Worm (Caenorhabditis elegans) whole organism, young adult: ENCODE measurements around the gene F22B7.9.

Experiments
- B0019.2 ChIP-seq: fragments of 200-800 bp; sonication (Bioruptor generic); conservative IDR thresholded peaks from 2 replicates; pipeline ENCODE4 v1.3.6; 2022; ENCODE audit warnings: missing genetic modification reagents, missing genetic modification characterization, missing compliant biosample characterization
- B0261.1 ChIP-seq: sonication (generic microtip); optimal IDR thresholded peaks from 2 replicates; lab custom pipeline; 2016; ENCODE audit warnings: mild to moderate bottlenecking, missing genetic modification characterization, moderate library complexity, missing compliant biosample characterization
- C06A6.2 ChIP-seq: fragments of 200-800 bp; sonication (Bioruptor generic); conservative IDR thresholded peaks from 2 replicates; pipeline ENCODE4 v1.3.6; 2022; ENCODE audit warnings: missing genetic modification characterization, missing compliant biosample characterization
- D2030.7 ChIP-seq: fragments of 200-800 bp; sonication (Bioruptor generic); IDR thresholded peaks from 2 replicates; pipeline ENCODE4 v1.3.6; 2022; ENCODE audit warnings: missing genetic modification reagents, missing genetic modification characterization, missing compliant biosample characterization
- F10E7.11 ChIP-seq: sonication (generic microtip); optimal IDR thresholded peaks from 2 replicates; lab custom pipeline; 2017; ENCODE audit warnings: mild to moderate bottlenecking, missing genetic modification characterization, moderate library complexity, missing compliant biosample characterization
- F49E8.2 ChIP-seq: sonication (generic microtip); optimal IDR thresholded peaks from 3 replicates; lab custom pipeline; 2017; ENCODE audit warnings: missing genetic modification characterization, mild to moderate bottlenecking, missing compliant biosample characterization, antibody characterized with exemption, moderate library complexity; ENCODE audit not compliant: insufficient read depth
- F52B5.7 ChIP-seq: sonication (generic microtip); optimal IDR thresholded peaks from 2 replicates; lab custom pipeline; 2016; ENCODE audit warnings: mild to moderate bottlenecking, missing genetic modification characterization, missing compliant biosample characterization
- T07F8.4 ChIP-seq: sonication (generic microtip); optimal IDR thresholded peaks from 2 replicates; lab custom pipeline; 2016; ENCODE audit warnings: mild to moderate bottlenecking, missing genetic modification characterization, moderate library complexity, missing compliant biosample characterization
- Y53G8AR.9 ChIP-seq: fragments of 200-800 bp; sonication (Bioruptor generic); conservative IDR thresholded peaks from 2 replicates; pipeline ENCODE4 v1.3.6; 2022; ENCODE audit warnings: missing genetic modification reagents, missing genetic modification characterization, missing compliant biosample characterization
- akir-1 ChIP-seq: fragments of 200-800 bp; sonication (Bioruptor generic); optimal IDR thresholded peaks from 2 replicates; lab custom pipeline; 2018; ENCODE audit warnings: mild to moderate bottlenecking, missing genetic modification characterization, moderate library complexity, missing compliant biosample characterization
- athp-1 ChIP-seq: sonication (generic microtip); optimal IDR thresholded peaks from 2 replicates; lab custom pipeline; 2017; ENCODE audit warnings: mild to moderate bottlenecking, missing genetic modification characterization, missing compliant biosample characterization
- attf-3 ChIP-seq: fragments of 200-800 bp; sonication (Bioruptor generic); conservative IDR thresholded peaks from 2 replicates; pipeline ENCODE4 v1.3.6; 2022; ENCODE audit warnings: missing genetic modification reagents, missing genetic modification characterization, missing compliant biosample characterization
- attf-5 ChIP-seq: fragments of 200-800 bp; sonication (Bioruptor generic); optimal IDR thresholded peaks from 2 replicates; lab custom pipeline; 2018; ENCODE audit warnings: mild to moderate bottlenecking, missing genetic modification characterization, missing compliant biosample characterization
- attf-6 ChIP-seq: fragments of 200-800 bp; sonication (Bioruptor generic); IDR thresholded peaks from 2 replicates; pipeline ENCODE4 v1.3.6; 2022; ENCODE audit warnings: missing genetic modification reagents, missing genetic modification characterization, missing compliant biosample characterization
- cebp-2 ChIP-seq: fragments of 200-800 bp; sonication (Bioruptor generic); IDR thresholded peaks from 2 replicates; pipeline ENCODE4 v1.3.6; 2022; ENCODE audit warnings: missing genetic modification characterization, missing compliant biosample characterization
- ceh-100 ChIP-seq: fragments of 200-800 bp; sonication (Bioruptor generic); IDR thresholded peaks from 2 replicates; pipeline ENCODE4 v1.3.6; 2022; ENCODE audit warnings: missing genetic modification reagents, missing genetic modification characterization, missing compliant biosample characterization
- ceh-40 ChIP-seq: fragments of 200-800 bp; sonication (Bioruptor generic); IDR thresholded peaks from 2 replicates; pipeline ENCODE4 v1.3.6; 2022; ENCODE audit warnings: missing genetic modification characterization, missing compliant biosample characterization
- ceh-91 ChIP-seq: fragments of 200-800 bp; sonication (Bioruptor generic); IDR thresholded peaks from 2 replicates; pipeline ENCODE4 v1.3.6; 2022; ENCODE audit warnings: missing genetic modification reagents, missing genetic modification characterization, missing compliant biosample characterization
- dpl-1 ChIP-seq: fragments of 150-350 bp; optimal IDR thresholded peaks from 2 replicates; lab custom pipeline; 2014; ENCODE audit warnings: missing biosample characterization, missing genetic modification reagents, missing genetic modification characterization
- ets-4 ChIP-seq: fragments of 200-800 bp; sonication (Bioruptor generic); optimal IDR thresholded peaks from 2 replicates; lab custom pipeline; 2018; ENCODE audit warnings: mild to moderate bottlenecking, missing genetic modification characterization, missing compliant biosample characterization
- fkh-3 ChIP-seq: sonication (generic microtip); optimal IDR thresholded peaks from 2 replicates; lab custom pipeline; 2016; ENCODE audit warnings: mild to moderate bottlenecking, missing genetic modification characterization, missing compliant biosample characterization
- gei-17 ChIP-seq: fragments of 200-800 bp; sonication (Bioruptor generic); optimal IDR thresholded peaks from 2 replicates; lab custom pipeline; 2018; ENCODE audit warnings: mild to moderate bottlenecking, missing genetic modification characterization, missing compliant biosample characterization
- hrde-1 ChIP-seq: sonication (generic microtip); optimal IDR thresholded peaks from 2 replicates; lab custom pipeline; 2016; ENCODE audit warnings: missing genetic modification characterization, mild to moderate bottlenecking, missing compliant biosample characterization, moderate library complexity, missing genotype, missing genetic modification reagents, borderline replicate concordance
- lag-1 ChIP-seq: fragments of 200-800 bp; sonication (Bioruptor generic); IDR thresholded peaks from 2 replicates; pipeline ENCODE4 v1.3.6; 2022; ENCODE audit warnings: missing genetic modification reagents, missing genetic modification characterization, missing compliant biosample characterization
- lin-54 ChIP-seq: fragments of 200-800 bp; sonication (Bioruptor generic); optimal IDR thresholded peaks from 2 replicates; lab custom pipeline; 2018; ENCODE audit warnings: mild to moderate bottlenecking, missing genetic modification characterization, missing compliant biosample characterization
- lsl-1 ChIP-seq: fragments of 200-800 bp; sonication (Bioruptor generic); optimal IDR thresholded peaks from 2 replicates; lab custom pipeline; 2018; ENCODE audit warnings: mild to moderate bottlenecking, missing genetic modification characterization, moderate library complexity, missing compliant biosample characterization
- madf-6 ChIP-seq: fragments of 200-800 bp; sonication (Bioruptor generic); IDR thresholded peaks from 2 replicates; pipeline ENCODE4 v1.3.6; 2022; ENCODE audit warnings: missing genetic modification reagents, missing genetic modification characterization, missing compliant biosample characterization
- mcd-1 ChIP-seq: fragments of 200-800 bp; sonication (Bioruptor generic); IDR thresholded peaks from 2 replicates; pipeline ENCODE4 v1.3.6; 2022; ENCODE audit warnings: missing genetic modification reagents, missing genetic modification characterization, missing compliant biosample characterization
- mes-4 ChIP-seq: sonication (generic microtip); optimal IDR thresholded peaks from 2 replicates; lab custom pipeline; 2016; ENCODE audit warnings: missing genotype, missing genetic modification characterization, missing compliant biosample characterization
- mxl-1 ChIP-seq: sonication (generic microtip); optimal IDR thresholded peaks from 2 replicates; lab custom pipeline; 2016; ENCODE audit warnings: missing genetic modification characterization, missing compliant biosample characterization
- nhr-120 ChIP-seq: fragments of 200-800 bp; sonication (Bioruptor generic); IDR thresholded peaks from 2 replicates; pipeline ENCODE4 v1.3.6; 2022; ENCODE audit warnings: missing genetic modification characterization, missing compliant biosample characterization
- nhr-179 ChIP-seq: sonication (generic microtip); optimal IDR thresholded peaks from 2 replicates; lab custom pipeline; 2016; ENCODE audit warnings: mild to moderate bottlenecking, missing genetic modification characterization, missing compliant biosample characterization
- nhr-27 ChIP-seq: fragments of 200-800 bp; sonication (Bioruptor generic); optimal IDR thresholded peaks from 2 replicates; lab custom pipeline; 2018; ENCODE audit warnings: mild to moderate bottlenecking, missing genetic modification characterization, moderate library complexity, missing compliant biosample characterization
- nhr-80 ChIP-seq: sonication (generic microtip); optimal IDR thresholded peaks from 2 replicates; lab custom pipeline; 2016; ENCODE audit warnings: missing genetic modification characterization, missing compliant biosample characterization
- nhr-90 ChIP-seq: sonication (generic microtip); optimal IDR thresholded peaks from 2 replicates; lab custom pipeline; 2016; ENCODE audit warnings: missing genotype, mild to moderate bottlenecking, missing genetic modification characterization, missing compliant biosample characterization
- pbrm-1 ChIP-seq: fragments of 200-800 bp; sonication (Bioruptor generic); IDR thresholded peaks from 2 replicates; pipeline ENCODE4 v1.3.6; 2022; ENCODE audit warnings: missing genetic modification reagents, missing genetic modification characterization, missing compliant biosample characterization
- rec-8 ChIP-seq, 2 experiments: sonication (generic microtip); optimal IDR thresholded peaks; 2 replicates each; lab custom pipeline; 2016; ENCODE audit warnings: mild to moderate bottlenecking in 2 of 2, missing genetic modification characterization in 2 of 2, missing genetic modification reagents in 2 of 2, missing genotype in 2 of 2, missing biosample characterization in 1 of 2, missing compliant biosample characterization in 1 of 2, moderate library complexity in 1 of 2
- rpc-1 ChIP-seq, 2 experiments: fragments of 150-350 bp in 1 of 2; sonication (generic microtip) in 1 of 2; optimal IDR thresholded peaks; 2 replicates each; lab custom pipeline; 2014 to 2018; ENCODE audit warnings: missing biosample characterization in 1 of 2, missing genetic modification characterization in 1 of 2, missing genetic modification reagents in 1 of 2, missing genotype in 1 of 2
- somi-1 ChIP-seq: fragments of 200-800 bp; sonication (Bioruptor generic); optimal IDR thresholded peaks from 2 replicates; lab custom pipeline; 2018; ENCODE audit warnings: mild to moderate bottlenecking, missing genetic modification characterization, missing compliant biosample characterization
- tbx-9 ChIP-seq: sonication (generic microtip); optimal IDR thresholded peaks from 2 replicates; lab custom pipeline; 2016; ENCODE audit warnings: borderline replicate concordance, missing genetic modification characterization, inconsistent platforms, missing compliant biosample characterization
- tlf-1 ChIP-seq: fragments of 200-800 bp; sonication (Bioruptor generic); optimal IDR thresholded peaks from 2 replicates; lab custom pipeline; 2018; ENCODE audit warnings: mild to moderate bottlenecking, missing genetic modification characterization, missing compliant biosample characterization
- unc-62 ChIP-seq: fragments of 150-350 bp; optimal IDR thresholded peaks from 2 replicates; lab custom pipeline; 2014; ENCODE audit warnings: missing biosample characterization, missing genetic modification reagents, missing genetic modification characterization
- xnd-1 ChIP-seq: sonication (generic microtip); optimal IDR thresholded peaks from 2 replicates; lab custom pipeline; 2016; ENCODE audit warnings: missing genotype, missing genetic modification reagents, missing genetic modification characterization, missing compliant biosample characterization
- zfh-2 ChIP-seq: fragments of 200-800 bp; sonication (Bioruptor generic); conservative IDR thresholded peaks from 2 replicates; pipeline ENCODE4 v1.3.6; 2022; ENCODE audit warnings: missing genetic modification reagents, missing genetic modification characterization, missing compliant biosample characterization
- ztf-18 ChIP-seq: sonication (generic microtip); optimal IDR thresholded peaks from 2 replicates; lab custom pipeline; 2016; ENCODE audit warnings: missing genotype, mild to moderate bottlenecking, missing genetic modification characterization, missing compliant biosample characterization
- ztf-22 ChIP-seq: fragments of 200-800 bp; sonication (Bioruptor generic); optimal IDR thresholded peaks from 2 replicates; lab custom pipeline; 2018; ENCODE audit warnings: mild to moderate bottlenecking, missing genetic modification characterization, moderate library complexity, missing compliant biosample characterization
- ztf-28 ChIP-seq: fragments of 200-800 bp; sonication (Bioruptor generic); IDR thresholded peaks from 2 replicates; pipeline ENCODE4 v1.3.6; 2022; ENCODE audit warnings: missing genetic modification reagents, missing genetic modification characterization, missing compliant biosample characterization
- ztf-3 ChIP-seq: fragments of 200-800 bp; sonication (Bioruptor generic); optimal IDR thresholded peaks from 2 replicates; lab custom pipeline; 2018; ENCODE audit warnings: mild to moderate bottlenecking, missing genetic modification characterization, missing compliant biosample characterization

Gene F22B7.9

ce11 chrIII:8639188-8639795 is 14.4 kb downstream of the F22B7.9 start, which contains the start of gene fip-1 (continued):
- TF ChIP-seq unc-62 (GFP tag; lab: Kevin White, UChicago), result no peak
- peak; percentile 72 for TF ChIP-seq B0261.1 (tag; lab: Kevin White, UChicago)
- peak; percentile 52 for TF ChIP-seq nhr-27 (tag; lab: Kevin White, UChicago)
- no peak for TF ChIP-seq nhr-179 (tag; lab: Kevin White, UChicago)
- TF ChIP-seq nhr-90 (tag; lab: Kevin White, UChicago), result peak; percentile 72
- TF ChIP-seq tbx-9 (tag; lab: Kevin White, UChicago), result no peak
- peak; percentile 90 for TF ChIP-seq rpc-1 (optimal IDR thresholded peaks at IDR 0.05; lab: Kevin White, UChicago)
- peak; percentile 93 for TF ChIP-seq rpc-1 (tag; optimal IDR thresholded peaks at IDR 0.05; lab: Kevin White, UChicago)
- no peak for TF ChIP-seq tlf-1 (GFP tag; lab: Kevin White, UChicago)
- no peak for TF ChIP-seq F10E7.11
- peak; percentile 60 for TF ChIP-seq lin-54 (GFP tag; lab: Kevin White, UChicago)
- no peak for TF ChIP-seq somi-1
- 0 out of 2 replicates have a peak, but pooled peaks have one; percentile 28 for TF ChIP-seq ztf-28 (GFP tag; lab: Robert Waterston, UW)
- no peak for TF ChIP-seq ceh-40 (GFP tag; lab: Robert Waterston, UW)
- no peak for TF ChIP-seq B0019.2 (GFP tag; lab: Robert Waterston, UW)
- no peak for TF ChIP-seq zfh-2
- peak; percentile 71 for TF ChIP-seq mxl-1 (tag; lab: Kevin White, UChicago)
- TF ChIP-seq rec-8 (tag; optimal IDR thresholded peaks at IDR 0.05; lab: Kevin White, UChicago), result peak; percentile 47 to 79
- peak; percentile 71 for TF ChIP-seq hrde-1 (tag; lab: Kevin White, UChicago)
- TF ChIP-seq xnd-1 (tag; lab: Kevin White, UChicago), result no peak
- peak; percentile 66 for TF ChIP-seq pbrm-1 (GFP tag; lab: Robert Waterston, UW)
- no peak for TF ChIP-seq akir-1
- no peak for TF ChIP-seq attf-5 (GFP tag; lab: Kevin White, UChicago)
- no peak for TF ChIP-seq gei-17 (GFP tag; lab: Kevin White, UChicago)
- TF ChIP-seq athp-1 (tag; lab: Kevin White, UChicago), result peak; percentile 79
- peak; percentile 76 for TF ChIP-seq D2030.7
- TF ChIP-seq F52B5.7 (tag; lab: Kevin White, UChicago), result no peak
- TF ChIP-seq ztf-18, result peak; percentile 68
- peak; percentile 64; the same call in 1 of the 2 replicates for TF ChIP-seq attf-6 (GFP tag; lab: Robert Waterston, UW)
- peak; percentile 62 for TF ChIP-seq F49E8.2 (tag; lab: Kevin White, UChicago)
- TF ChIP-seq dpl-1 (GFP tag; lab: Kevin White, UChicago), result no peak
- no peak for TF ChIP-seq Y53G8AR.9 (GFP tag; lab: Robert Waterston, UW)
- peak; percentile 53 for TF ChIP-seq mes-4 (tag; lab: Kevin White, UChicago)
- no peak; the same call in 1 of the 2 replicates for TF ChIP-seq mcd-1 (GFP tag; lab: Robert Waterston, UW)
- no peak for TF ChIP-seq ceh-100 (GFP tag; lab: Robert Waterston, UW)
- TF ChIP-seq lag-1, result no peak
- no peak for TF ChIP-seq nhr-120 (GFP tag; lab: Robert Waterston, UW)
- TF ChIP-seq lsl-1 (GFP tag; lab: Kevin White, UChicago), result peak; percentile 50
- TF ChIP-seq ceh-91 (GFP tag; lab: Robert Waterston, UW), result no peak
- no peak for TF ChIP-seq ztf-3 (GFP tag; lab: Kevin White, UChicago)
- TF ChIP-seq C06A6.2 (GFP tag; lab: Robert Waterston, UW), result no peak
- TF ChIP-seq ztf-22 (GFP tag; lab: Kevin White, UChicago), result no peak
- TF ChIP-seq fkh-3 (tag; lab: Kevin White, UChicago), result no peak
- TF ChIP-seq nhr-80 (tag; lab: Kevin White, UChicago), result peak; percentile 19
- peak; percentile 32 for TF ChIP-seq T07F8.4
- peak; percentile 41; the same call in 1 of the 2 replicates for TF ChIP-seq attf-3 (GFP tag; lab: Robert Waterston, UW)
- no peak for TF ChIP-seq ets-4 (GFP tag; lab: Kevin White, UChicago)
- no peak for TF ChIP-seq cebp-2 (GFP tag; lab: Robert Waterston, UW)
- peak; percentile 68; the same call in 1 of the 2 replicates for TF ChIP-seq madf-6 (GFP tag; lab: Robert Waterston, UW)
